Worm (Caenorhabditis elegans) whole organism, early embryonic: ENCODE measurements around the gene phf-32.

Experiments
- B0310.2 ChIP-seq: sonication (generic microtip); optimal IDR thresholded peaks from 2 replicates; lab custom pipeline; 2016; ENCODE audit warnings: mild to moderate bottlenecking, missing genetic modification characterization, missing compliant biosample characterization
- F13C5.2 ChIP-seq: sonication (generic microtip); optimal IDR thresholded peaks from 2 replicates; lab custom pipeline; 2017; ENCODE audit warnings: mild to moderate bottlenecking, missing genetic modification characterization, inconsistent platforms, missing compliant biosample characterization
- aly-1 ChIP-seq: sonication (generic microtip); optimal IDR thresholded peaks from 2 replicates; lab custom pipeline; 2016; ENCODE audit warnings: missing genetic modification characterization, missing compliant biosample characterization
- ama-1 ChIP-seq: fragments of 150-350 bp; optimal IDR thresholded peaks from 2 replicates; lab custom pipeline; 2014
- ceh-13 ChIP-seq: fragments of 200-800 bp; sonication (Bioruptor generic); optimal IDR thresholded peaks from 2 replicates; lab custom pipeline; 2018; ENCODE audit warnings: mild to moderate bottlenecking, missing genetic modification characterization, missing compliant biosample characterization
- ceh-36 ChIP-seq: sonication (generic microtip); optimal IDR thresholded peaks from 2 replicates; lab custom pipeline; 2016; ENCODE audit warnings: missing genetic modification characterization, inconsistent platforms, missing compliant biosample characterization
- ets-7 ChIP-seq: sonication (generic microtip); optimal IDR thresholded peaks from 2 replicates; lab custom pipeline; 2016; ENCODE audit warnings: missing genotype, missing genetic modification characterization, missing compliant biosample characterization
- flt-1 ChIP-seq: fragments of 200-800 bp; sonication (Bioruptor generic); IDR thresholded peaks from 2 replicates; pipeline ENCODE4 v1.3.6; 2022; ENCODE audit warnings: missing genetic modification characterization, missing compliant biosample characterization
- hmbx-1 ChIP-seq: sonication (generic microtip); optimal IDR thresholded peaks from 2 replicates; lab custom pipeline; 2016; ENCODE audit warnings: mild to moderate bottlenecking, missing genetic modification characterization, missing compliant biosample characterization
- hmg-4 ChIP-seq: fragments of 200-800 bp; sonication (Bioruptor generic); optimal IDR thresholded peaks from 2 replicates; lab custom pipeline; 2018; ENCODE audit warnings: mild to moderate bottlenecking, missing genetic modification characterization, missing compliant biosample characterization
- hnd-1 ChIP-seq: sonication (generic microtip); optimal IDR thresholded peaks from 2 replicates; lab custom pipeline; 2016; ENCODE audit warnings: missing genetic modification characterization, missing compliant biosample characterization
- pes-1 ChIP-seq: fragments of 200-800 bp; sonication (Bioruptor generic); IDR thresholded peaks from 2 replicates; pipeline ENCODE4 v1.3.6; 2022; ENCODE audit warnings: missing genetic modification reagents, missing genetic modification characterization, missing compliant biosample characterization
- scrt-1 ChIP-seq: fragments of 200-800 bp; sonication (Bioruptor generic); IDR thresholded peaks from 2 replicates; pipeline ENCODE4 v1.3.6; 2022; ENCODE audit warnings: missing genetic modification characterization, missing compliant biosample characterization
- sea-1 ChIP-seq: fragments of 200-800 bp; sonication (Bioruptor generic); conservative IDR thresholded peaks from 2 replicates; pipeline ENCODE4 v1.3.6; 2022; ENCODE audit warnings: missing genetic modification characterization, missing compliant biosample characterization
- tbx-11 ChIP-seq: fragments of 200-800 bp; sonication (Bioruptor generic); IDR thresholded peaks from 2 replicates; pipeline ENCODE4 v1.3.6; 2022; ENCODE audit warnings: missing genetic modification characterization, missing compliant biosample characterization
- tbx-37 ChIP-seq: fragments of 200-800 bp; sonication (Bioruptor generic); conservative IDR thresholded peaks from 2 replicates; pipeline ENCODE4 v1.3.6; 2022; ENCODE audit warnings: missing genetic modification reagents, missing genetic modification characterization, missing compliant biosample characterization
- tra-4 ChIP-seq: sonication (generic microtip); optimal IDR thresholded peaks from 2 replicates; lab custom pipeline; 2017; ENCODE audit warnings: missing genetic modification characterization, missing compliant biosample characterization

Gene phf-32

DNA sequence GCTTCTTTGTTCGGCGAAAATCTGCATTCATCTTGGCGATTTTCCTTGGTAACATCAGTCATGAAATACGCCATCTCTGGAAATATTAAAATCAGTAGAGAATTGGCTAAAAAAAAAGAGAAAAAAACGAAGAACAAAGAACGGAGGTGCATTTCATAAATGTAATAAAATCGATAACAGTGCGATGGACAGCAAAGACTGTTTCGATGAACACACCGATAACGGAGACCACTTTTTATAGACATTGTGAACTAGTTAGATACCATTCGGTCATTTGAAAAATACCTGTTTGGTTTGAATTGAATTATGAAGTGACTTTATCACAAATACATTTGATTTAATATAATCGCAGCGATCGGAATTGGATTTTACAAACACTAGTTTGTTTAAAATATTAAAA is 46.2 kb downstream of the phf-32 start, which contains the start of gene F42F12.4:
TSS of gene F42F12.4 (minus strand) at position 76 of the 400 bp plus-strand sequence.
- no peak for TF ChIP-seq sea-1 (GFP tag; lab: Robert Waterston, UW)
- no peak for TF ChIP-seq tbx-37 (GFP tag; lab: Robert Waterston, UW)
- no peak for TF ChIP-seq aly-1 (tag; lab: Kevin White, UChicago)
- TF ChIP-seq hnd-1: no peak
- no peak for TF ChIP-seq ceh-13
- no peak for TF ChIP-seq B0310.2 (tag; lab: Kevin White, UChicago)
- TF ChIP-seq flt-1 (GFP tag; lab: Robert Waterston, UW): no peak
- TF ChIP-seq pes-1 (GFP tag; lab: Robert Waterston, UW): no peak
- TF ChIP-seq F13C5.2 (tag; lab: Kevin White, UChicago): no peak
- TF ChIP-seq hmg-4 (GFP tag; lab: Kevin White, UChicago): no peak
- no peak for TF ChIP-seq ceh-36 (tag; lab: Kevin White, UChicago)
- no peak for TF ChIP-seq hmbx-1 (tag; lab: Kevin White, UChicago)
- no peak for TF ChIP-seq tbx-11 (GFP tag; lab: Robert Waterston, UW)
- TF ChIP-seq ets-7 (tag; lab: Kevin White, UChicago): no peak
- TF ChIP-seq tra-4 (tag; lab: Kevin White, UChicago): no peak
- TF ChIP-seq ama-1 (lab: Kevin White, UChicago): no peak
- no peak for TF ChIP-seq scrt-1

DNA sequence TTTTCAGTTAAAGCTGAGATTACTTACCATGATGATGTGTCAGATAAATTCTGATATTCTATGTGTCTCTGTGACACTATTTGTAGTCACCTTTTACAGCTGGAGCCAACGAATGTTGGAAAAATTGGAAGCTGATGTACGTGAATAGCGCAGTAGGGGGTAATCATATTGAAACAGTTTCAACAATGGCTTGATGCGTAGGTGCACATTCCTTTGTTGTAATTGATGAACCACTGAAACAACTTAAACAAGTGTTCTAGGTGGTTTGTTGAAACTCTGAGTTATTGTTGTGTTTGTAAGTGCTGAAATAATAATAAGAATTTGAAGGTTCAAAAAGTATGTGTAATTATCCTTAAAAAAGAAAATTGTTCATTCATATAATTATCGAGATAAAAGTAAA is 49.9 kb downstream of the phf-32 start, which contains the start of gene nspc-12:
TSS of gene nspc-12 (minus strand) at position 101 of the 400 bp plus-strand sequence.
- TF ChIP-seq ceh-36 (tag; lab: Kevin White, UChicago) (no peak), tra-4 (tag; lab: Kevin White, UChicago) (no peak), sea-1 (GFP tag; lab: Robert Waterston, UW) (no peak), ets-7 (tag; lab: Kevin White, UChicago) (no peak), hmg-4 (GFP tag; lab: Kevin White, UChicago) (no peak), hnd-1 (no peak), tbx-11 (GFP tag; lab: Robert Waterston, UW) (no peak), F13C5.2 (tag; lab: Kevin White, UChicago) (no peak), scrt-1 (no peak), aly-1 (tag; lab: Kevin White, UChicago) (no peak), tbx-37 (GFP tag; lab: Robert Waterston, UW) (no peak), flt-1 (GFP tag; lab: Robert Waterston, UW) (no peak), ceh-13 (no peak), B0310.2 (tag; lab: Kevin White, UChicago) (no peak), pes-1 (GFP tag; lab: Robert Waterston, UW) (no peak), hmbx-1 (tag; lab: Kevin White, UChicago) (no peak), ama-1 (lab: Kevin White, UChicago) (no peak)

DNA sequence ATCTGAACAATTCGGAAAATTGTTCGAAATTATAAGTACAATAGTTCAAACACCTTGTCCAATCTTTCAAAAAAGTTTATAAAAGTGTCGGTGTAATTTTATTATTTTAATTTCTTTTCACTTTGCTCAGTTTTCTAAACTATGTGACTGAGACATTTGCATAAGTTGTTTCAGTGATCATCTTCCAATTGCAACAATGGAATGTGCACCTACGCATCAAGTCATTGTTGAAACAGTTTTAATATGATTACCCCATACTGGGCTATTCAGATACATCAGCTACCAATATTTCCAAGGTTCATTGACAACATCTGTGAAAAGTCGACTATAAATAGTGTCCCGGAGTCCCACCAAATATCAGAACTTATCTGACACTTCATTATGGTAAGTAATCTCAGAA is 50.5 kb downstream of the phf-32 start, which contains the start of gene nspc-13:
TSS of gene nspc-13 (plus strand) at position 301 of the 400 bp plus-strand sequence.
- TF ChIP-seq ceh-36 (tag; lab: Kevin White, UChicago) (no peak), hmbx-1 (tag; lab: Kevin White, UChicago) (no peak), hmg-4 (GFP tag; lab: Kevin White, UChicago) (no peak), scrt-1 (no peak), ceh-13 (no peak), pes-1 (GFP tag; lab: Robert Waterston, UW) (no peak), tra-4 (tag; lab: Kevin White, UChicago) (no peak), flt-1 (GFP tag; lab: Robert Waterston, UW) (no peak), hnd-1 (no peak), sea-1 (GFP tag; lab: Robert Waterston, UW) (no peak)
